Worm (Caenorhabditis elegans) whole organism, young adult: ENCODE measurements around the gene cdc-48.2.

Source experiments
- B0261.1 ChIP-seq: sonication (generic microtip); optimal IDR thresholded peaks from 2 replicates; lab custom pipeline; 2016; ENCODE audit warnings: mild to moderate bottlenecking, missing genetic modification characterization, moderate library complexity, missing compliant biosample characterization
- F33H1.4 ChIP-seq: fragments of 200-800 bp; sonication (Bioruptor generic); IDR thresholded peaks from 2 replicates; pipeline ENCODE4 v1.3.6; 2022; ENCODE audit warnings: missing genetic modification reagents, missing genetic modification characterization, missing compliant biosample characterization
- F49E8.2 ChIP-seq: sonication (generic microtip); optimal IDR thresholded peaks from 3 replicates; lab custom pipeline; 2017; ENCODE audit warnings: missing genetic modification characterization, mild to moderate bottlenecking, missing compliant biosample characterization, antibody characterized with exemption, moderate library complexity; ENCODE audit not compliant: insufficient read depth
- F52B5.7 ChIP-seq: sonication (generic microtip); optimal IDR thresholded peaks from 2 replicates; lab custom pipeline; 2016; ENCODE audit warnings: mild to moderate bottlenecking, missing genetic modification characterization, missing compliant biosample characterization
- T07F8.4 ChIP-seq: sonication (generic microtip); optimal IDR thresholded peaks from 2 replicates; lab custom pipeline; 2016; ENCODE audit warnings: mild to moderate bottlenecking, missing genetic modification characterization, moderate library complexity, missing compliant biosample characterization
- T26A5.8 ChIP-seq: sonication (generic microtip); optimal IDR thresholded peaks from 2 replicates; lab custom pipeline; 2016; ENCODE audit warnings: missing genetic modification characterization, missing compliant biosample characterization
- Y53F4B.3 ChIP-seq: fragments of 200-800 bp; sonication (Bioruptor generic); IDR thresholded peaks from 2 replicates; pipeline ENCODE4 v1.3.6; 2022; ENCODE audit warnings: missing genetic modification reagents, missing genetic modification characterization, missing compliant biosample characterization
- Y53G8AR.9 ChIP-seq: fragments of 200-800 bp; sonication (Bioruptor generic); conservative IDR thresholded peaks from 2 replicates; pipeline ENCODE4 v1.3.6; 2022; ENCODE audit warnings: missing genetic modification reagents, missing genetic modification characterization, missing compliant biosample characterization
- Y67H2A.10 ChIP-seq: fragments of 200-800 bp; sonication (Bioruptor generic); conservative IDR thresholded peaks from 2 replicates; pipeline ENCODE4 v1.3.6; 2022; ENCODE audit warnings: missing genetic modification reagents, missing genetic modification characterization, missing compliant biosample characterization
- Y79H2A.3 ChIP-seq: fragments of 200-800 bp; sonication (Bioruptor generic); conservative IDR thresholded peaks from 2 replicates; pipeline ENCODE4 v1.3.6; 2022; ENCODE audit warnings: missing genetic modification reagents, missing genetic modification characterization, missing compliant biosample characterization
- Y95B8A.8 ChIP-seq: fragments of 200-800 bp; sonication (Bioruptor generic); IDR thresholded peaks from 2 replicates; pipeline ENCODE4 v1.3.6; 2022; ENCODE audit warnings: missing genetic modification reagents, missing genetic modification characterization, missing compliant biosample characterization
- ZK185.1 ChIP-seq: sonication (generic microtip); optimal IDR thresholded peaks from 2 replicates; lab custom pipeline; 2016; ENCODE audit warnings: mild to moderate bottlenecking, missing genetic modification characterization, missing compliant biosample characterization; ENCODE audit not compliant: poor library complexity, severe bottlenecking
- ama-1 ChIP-seq, 3 experiments: fragments of 150-350 bp in 1 of 3; sonication (generic microtip) in 2 of 3; optimal IDR thresholded peaks; 2 replicates each; lab custom pipeline; 2014 to 2018; ENCODE audit warnings: missing biosample characterization in 2 of 3, missing genetic modification characterization in 2 of 3, missing genetic modification reagents in 2 of 3
- athp-1 ChIP-seq: sonication (generic microtip); optimal IDR thresholded peaks from 2 replicates; lab custom pipeline; 2017; ENCODE audit warnings: mild to moderate bottlenecking, missing genetic modification characterization, missing compliant biosample characterization
- attf-3 ChIP-seq: fragments of 200-800 bp; sonication (Bioruptor generic); conservative IDR thresholded peaks from 2 replicates; pipeline ENCODE4 v1.3.6; 2022; ENCODE audit warnings: missing genetic modification reagents, missing genetic modification characterization, missing compliant biosample characterization
- attf-6 ChIP-seq: fragments of 200-800 bp; sonication (Bioruptor generic); IDR thresholded peaks from 2 replicates; pipeline ENCODE4 v1.3.6; 2022; ENCODE audit warnings: missing genetic modification reagents, missing genetic modification characterization, missing compliant biosample characterization
- ceh-100 ChIP-seq: fragments of 200-800 bp; sonication (Bioruptor generic); IDR thresholded peaks from 2 replicates; pipeline ENCODE4 v1.3.6; 2022; ENCODE audit warnings: missing genetic modification reagents, missing genetic modification characterization, missing compliant biosample characterization
- ceh-79 ChIP-seq: sonication (generic microtip); optimal IDR thresholded peaks from 2 replicates; lab custom pipeline; 2017; ENCODE audit warnings: mild to moderate bottlenecking, missing genetic modification characterization, missing compliant biosample characterization
- efl-1 ChIP-seq: fragments of 150-350 bp; optimal IDR thresholded peaks from 2 replicates; lab custom pipeline; 2014; ENCODE audit warnings: missing biosample characterization, missing genetic modification reagents, missing genetic modification characterization
- ekl-4 ChIP-seq: fragments of 200-800 bp; sonication (Bioruptor generic); IDR thresholded peaks from 2 replicates; pipeline ENCODE4 v1.3.6; 2022; ENCODE audit warnings: missing genetic modification reagents, missing genetic modification characterization, missing compliant biosample characterization
- gei-17 ChIP-seq: fragments of 200-800 bp; sonication (Bioruptor generic); optimal IDR thresholded peaks from 2 replicates; lab custom pipeline; 2018; ENCODE audit warnings: mild to moderate bottlenecking, missing genetic modification characterization, missing compliant biosample characterization
- him-1 ChIP-seq: sonication (generic microtip); optimal IDR thresholded peaks from 2 replicates; lab custom pipeline; 2016; ENCODE audit warnings: missing genotype, missing genetic modification reagents, missing genetic modification characterization, missing compliant biosample characterization
- hlh-12 ChIP-seq: sonication (generic microtip); optimal IDR thresholded peaks from 2 replicates; lab custom pipeline; 2016; ENCODE audit warnings: missing genetic modification characterization, missing compliant biosample characterization
- hlh-26 ChIP-seq: fragments of 200-800 bp; sonication (Bioruptor generic); conservative IDR thresholded peaks from 2 replicates; pipeline ENCODE4 v1.3.6; 2022; ENCODE audit warnings: missing genetic modification reagents, missing genetic modification characterization, missing compliant biosample characterization
- hmg-1.2 ChIP-seq: fragments of 200-800 bp; sonication (Bioruptor generic); IDR thresholded peaks from 2 replicates; pipeline ENCODE4 v1.3.6; 2022; ENCODE audit warnings: missing genetic modification reagents, missing genetic modification characterization, missing compliant biosample characterization
- hmg-20 ChIP-seq: fragments of 200-800 bp; sonication (Bioruptor generic); IDR thresholded peaks from 2 replicates; pipeline ENCODE4 v1.3.6; 2022; ENCODE audit warnings: missing genetic modification reagents, missing genetic modification characterization, missing compliant biosample characterization
- lin-40 ChIP-seq: sonication (generic microtip); optimal IDR thresholded peaks from 2 replicates; lab custom pipeline; 2016; ENCODE audit warnings: missing genetic modification characterization, mild to moderate bottlenecking, missing compliant biosample characterization, missing genotype, missing genetic modification reagents
- lsy-27 ChIP-seq: sonication (generic microtip); optimal IDR thresholded peaks from 2 replicates; lab custom pipeline; 2017; ENCODE audit warnings: missing genetic modification characterization, mild to moderate bottlenecking, missing compliant biosample characterization, antibody characterized with exemption, missing genotype, borderline replicate concordance; ENCODE audit not compliant: insufficient read depth
- madf-10 ChIP-seq: sonication (generic microtip); optimal IDR thresholded peaks from 2 replicates; lab custom pipeline; 2016; ENCODE audit warnings: mild to moderate bottlenecking, missing genetic modification characterization, missing compliant biosample characterization
- madf-3 ChIP-seq: fragments of 200-800 bp; sonication (Bioruptor generic); IDR thresholded peaks from 2 replicates; pipeline ENCODE4 v1.3.6; 2022; ENCODE audit warnings: missing genetic modification reagents, missing genetic modification characterization, missing compliant biosample characterization
- madf-8 ChIP-seq: fragments of 200-800 bp; sonication (Bioruptor generic); conservative IDR thresholded peaks from 2 replicates; pipeline ENCODE4 v1.3.6; 2022; ENCODE audit warnings: missing genetic modification reagents, missing genetic modification characterization, missing compliant biosample characterization
- mcd-1 ChIP-seq: fragments of 200-800 bp; sonication (Bioruptor generic); IDR thresholded peaks from 2 replicates; pipeline ENCODE4 v1.3.6; 2022; ENCODE audit warnings: missing genetic modification reagents, missing genetic modification characterization, missing compliant biosample characterization
- nfyb-1 ChIP-seq: fragments of 200-800 bp; sonication (Bioruptor generic); IDR thresholded peaks from 2 replicates; pipeline ENCODE4 v1.3.6; 2022; ENCODE audit warnings: missing genetic modification reagents, missing genetic modification characterization, missing compliant biosample characterization
- nhr-179 ChIP-seq: sonication (generic microtip); optimal IDR thresholded peaks from 2 replicates; lab custom pipeline; 2016; ENCODE audit warnings: mild to moderate bottlenecking, missing genetic modification characterization, missing compliant biosample characterization
- nhr-27 ChIP-seq: fragments of 200-800 bp; sonication (Bioruptor generic); optimal IDR thresholded peaks from 2 replicates; lab custom pipeline; 2018; ENCODE audit warnings: mild to moderate bottlenecking, missing genetic modification characterization, moderate library complexity, missing compliant biosample characterization
- rec-8 ChIP-seq, 2 experiments: sonication (generic microtip); optimal IDR thresholded peaks; 2 replicates each; lab custom pipeline; 2016; ENCODE audit warnings: mild to moderate bottlenecking in 2 of 2, missing genetic modification characterization in 2 of 2, missing genetic modification reagents in 2 of 2, missing genotype in 2 of 2, missing biosample characterization in 1 of 2, missing compliant biosample characterization in 1 of 2, moderate library complexity in 1 of 2
- sdz-38 ChIP-seq: sonication (generic microtip); optimal IDR thresholded peaks from 2 replicates; lab custom pipeline; 2016; ENCODE audit warnings: missing genotype, missing genetic modification characterization, missing compliant biosample characterization
- snpc-1.3 ChIP-seq: sonication (generic microtip); optimal IDR thresholded peaks from 2 replicates; lab custom pipeline; 2017; ENCODE audit warnings: missing genetic modification characterization, mild to moderate bottlenecking, missing compliant biosample characterization, antibody characterized with exemption, moderate library complexity, missing genotype, missing genetic modification reagents; ENCODE audit not compliant: insufficient read depth
- sptf-2 ChIP-seq: fragments of 200-800 bp; sonication (Bioruptor generic); optimal IDR thresholded peaks from 2 replicates; lab custom pipeline; 2018; ENCODE audit warnings: mild to moderate bottlenecking, missing genetic modification characterization, missing compliant biosample characterization
- tbp1 ChIP-seq: fragments of 200-800 bp; sonication (Bioruptor generic); optimal IDR thresholded peaks from 2 replicates; lab custom pipeline; 2018; ENCODE audit warnings: mild to moderate bottlenecking, missing genetic modification characterization, missing compliant biosample characterization
- unc-130 ChIP-seq: sonication (generic microtip); optimal IDR thresholded peaks from 2 replicates; lab custom pipeline; 2016; ENCODE audit warnings: missing genetic modification reagents, missing genetic modification characterization, missing compliant biosample characterization
- ztf-18 ChIP-seq: sonication (generic microtip); optimal IDR thresholded peaks from 2 replicates; lab custom pipeline; 2016; ENCODE audit warnings: missing genotype, mild to moderate bottlenecking, missing genetic modification characterization, missing compliant biosample characterization
- ztf-22 ChIP-seq: fragments of 200-800 bp; sonication (Bioruptor generic); optimal IDR thresholded peaks from 2 replicates; lab custom pipeline; 2018; ENCODE audit warnings: mild to moderate bottlenecking, missing genetic modification characterization, moderate library complexity, missing compliant biosample characterization
- ztf-25 ChIP-seq: fragments of 200-800 bp; sonication (Bioruptor generic); IDR thresholded peaks from 2 replicates; pipeline ENCODE4 v1.3.6; 2022; ENCODE audit warnings: missing genetic modification reagents, missing genetic modification characterization, missing compliant biosample characterization
- ztf-28 ChIP-seq: fragments of 200-800 bp; sonication (Bioruptor generic); IDR thresholded peaks from 2 replicates; pipeline ENCODE4 v1.3.6; 2022; ENCODE audit warnings: missing genetic modification reagents, missing genetic modification characterization, missing compliant biosample characterization
- ztf-3 ChIP-seq: fragments of 200-800 bp; sonication (Bioruptor generic); optimal IDR thresholded peaks from 2 replicates; lab custom pipeline; 2018; ENCODE audit warnings: mild to moderate bottlenecking, missing genetic modification characterization, missing compliant biosample characterization
- ztf-6 ChIP-seq: fragments of 200-800 bp; sonication (Bioruptor generic); IDR thresholded peaks from 2 replicates; pipeline ENCODE4 v1.3.6; 2022; ENCODE audit warnings: missing genetic modification reagents, missing genetic modification characterization, missing compliant biosample characterization

The cdc-48.2 gene

ce11 chrII:8157991-8158390 lies 19.7 kb downstream of the cdc-48.2 start, which contains the start of gene pch-2 (continued):
- no peak for TF ChIP-seq lin-40 (tag; lab: Kevin White, UChicago)
- TF ChIP-seq Y79H2A.3 (GFP tag; lab: Robert Waterston, UW): no peak
- TF ChIP-seq tbp1 (GFP tag; lab: Kevin White, UChicago): no peak
- peak; percentile 11 for TF ChIP-seq snpc-1.3 (tag; lab: Kevin White, UChicago)
- TF ChIP-seq lsy-27 (tag; lab: Kevin White, UChicago): no peak
- TF ChIP-seq hmg-20 (GFP tag; lab: Robert Waterston, UW): no peak
- no peak for TF ChIP-seq madf-10 (tag; lab: Kevin White, UChicago)
- peak; percentile 51; the same call in 1 of the 2 replicates for TF ChIP-seq Y53G8AR.9 (GFP tag; lab: Robert Waterston, UW)
- no peak for TF ChIP-seq B0261.1 (tag; lab: Kevin White, UChicago)
- TF ChIP-seq him-1 (tag; lab: Kevin White, UChicago): no peak
- no peak for TF ChIP-seq hlh-12 (tag; lab: Kevin White, UChicago)
- peak; percentile 52; the same call in 1 of the 2 replicates for TF ChIP-seq F33H1.4 (GFP tag; lab: Robert Waterston, UW)
- TF ChIP-seq ekl-4 (GFP tag; lab: Robert Waterston, UW): no peak
- TF ChIP-seq ama-1 (optimal IDR thresholded peaks at IDR 0.05; lab: Kevin White, UChicago): no peak
- TF ChIP-seq ama-1 (GFP tag; optimal IDR thresholded peaks at IDR 0.05; lab: Kevin White, UChicago): no peak
- TF ChIP-seq unc-130: no peak
- no peak for TF ChIP-seq ceh-79 (tag; lab: Kevin White, UChicago)
- TF ChIP-seq Y95B8A.8 (GFP tag; lab: Robert Waterston, UW): no peak
- no peak for TF ChIP-seq F52B5.7
- no peak for TF ChIP-seq hlh-26
- no peak for TF ChIP-seq ztf-28
- TF ChIP-seq F49E8.2: no peak
- no peak for TF ChIP-seq ztf-6 (GFP tag; lab: Robert Waterston, UW)
- no peak for TF ChIP-seq sptf-2 (GFP tag; lab: Kevin White, UChicago)
- peak; percentile 54; the same call in 1 of the 2 replicates for TF ChIP-seq madf-8 (GFP tag; lab: Robert Waterston, UW)
- no peak for TF ChIP-seq gei-17 (GFP tag; lab: Kevin White, UChicago)
- no peak; the same call in 1 of the 2 replicates for TF ChIP-seq hmg-1.2 (GFP tag; lab: Robert Waterston, UW)
- no peak for TF ChIP-seq ztf-25 (GFP tag; lab: Robert Waterston, UW)
- TF ChIP-seq ztf-18: peak; percentile 92
- TF ChIP-seq ZK185.1 (tag; lab: Kevin White, UChicago): peak; percentile 3
- TF ChIP-seq rec-8 (tag; optimal IDR thresholded peaks at IDR 0.05; lab: Kevin White, UChicago): no peak
- TF ChIP-seq T26A5.8 (tag; lab: Kevin White, UChicago): no peak
- no peak for TF ChIP-seq ceh-100 (GFP tag; lab: Robert Waterston, UW)
- TF ChIP-seq nhr-27 (tag; lab: Kevin White, UChicago): no peak
- TF ChIP-seq mcd-1: no peak
- TF ChIP-seq nfyb-1 (GFP tag; lab: Robert Waterston, UW): no peak
- no peak for TF ChIP-seq Y67H2A.10 (GFP tag; lab: Robert Waterston, UW)
- no peak for TF ChIP-seq ztf-22 (GFP tag; lab: Kevin White, UChicago)
- no peak for TF ChIP-seq athp-1 (tag; lab: Kevin White, UChicago)
- TF ChIP-seq Y53F4B.3: no peak
- no peak for TF ChIP-seq attf-6 (GFP tag; lab: Robert Waterston, UW)
- peak; percentile 83 for TF ChIP-seq efl-1
- no peak for TF ChIP-seq nhr-179
- peak; percentile 61 for TF ChIP-seq attf-3
- no peak for TF ChIP-seq sdz-38 (tag; lab: Kevin White, UChicago)
- TF ChIP-seq T07F8.4 (tag; lab: Kevin White, UChicago): no peak
- no peak for TF ChIP-seq madf-3
- no peak for TF ChIP-seq ztf-3 (GFP tag; lab: Kevin White, UChicago)
